Fruit fly (Drosophila melanogaster) Kc167 (cell line): ENCODE measurements around the gene Adgf-A2.

Experiments
- Myc ChIP-seq: fragments of >200 bp; optimal IDR thresholded peaks from 2 replicates; lab custom pipeline; 2017; ENCODE audit warnings: missing external identifiers
- Sin3A ChIP-seq: fragments of >200 bp; optimal IDR thresholded peaks from 2 replicates; lab custom pipeline; 2018; ENCODE audit warnings: missing external identifiers
- h ChIP-seq: fragments of >200 bp; optimal IDR thresholded peaks from 3 replicates; lab custom pipeline; 2018; ENCODE audit warnings: missing external identifiers
- insv ChIP-seq: fragments of >200 bp; optimal IDR thresholded peaks from 3 replicates; lab custom pipeline; 2018; ENCODE audit warnings: missing external identifiers
- psq ChIP-seq: fragments of >200 bp; optimal IDR thresholded peaks from 2 replicates; lab custom pipeline; 2017; ENCODE audit warnings: missing external identifiers
- ttk ChIP-seq: sonication (Bioruptor generic); optimal IDR thresholded peaks from 2 replicates; lab custom pipeline; 2017; ENCODE audit warnings: missing external identifiers

The Adgf-A2 gene

dm6 chr3L:17763987-17764386, at the start of gene Adgf-A2, which contains the start of gene Adgf-A:
Gene Adgf-A2, minus strand, starts transcription at chr3L:17764158.
Gene Adgf-A, minus strand, starts transcription at chr3L:17764158.
- TF ChIP-seq psq (lab: Kevin White, UChicago) (no peak), insv (lab: Kevin White, UChicago) (no peak), Sin3A (lab: Kevin White, UChicago) (no peak), ttk (lab: Kevin White, UChicago) (no peak), Myc (lab: Kevin White, UChicago) (no peak), h (lab: Kevin White, UChicago) (no peak)

- no peak for TF ChIP-seq ttk (lab: Kevin White, UChicago)
- no peak for TF ChIP-seq insv (lab: Kevin White, UChicago)
- no peak for TF ChIP-seq h (lab: Kevin White, UChicago)
- TF ChIP-seq Myc (lab: Kevin White, UChicago) = no peak
- no peak for TF ChIP-seq psq (lab: Kevin White, UChicago)
- no peak for TF ChIP-seq Sin3A (lab: Kevin White, UChicago)
Observed at dm6 chr3L:17808597-17809213, 44.7 kb upstream of the Adgf-A2 start, which contains the start of gene CG32191. Gene CG32191, minus strand, starts transcription at chr3L:17809146.

- TF ChIP-seq Sin3A (lab: Kevin White, UChicago) (no peak), h (lab: Kevin White, UChicago) (no peak), ttk (lab: Kevin White, UChicago) (no peak), Myc (lab: Kevin White, UChicago) (no peak), psq (lab: Kevin White, UChicago) (no peak), insv (lab: Kevin White, UChicago) (no peak)
Observed at dm6 chr3L:17806357-17807025, 42.5 kb upstream of the Adgf-A2 start, which contains the start of gene CG32187. Gene CG32187, minus strand, starts transcription at chr3L:17806365.

dm6 chr3L:17804511-17804910, 40.6 kb upstream of the Adgf-A2 start, which contains the start of gene ais:
Gene ais, minus strand, starts transcription at chr3L:17804715.
- TF ChIP-seq Myc (lab: Kevin White, UChicago) = no peak
- no peak for TF ChIP-seq ttk (lab: Kevin White, UChicago)
- TF ChIP-seq insv (lab: Kevin White, UChicago) = no peak
- no peak for TF ChIP-seq Sin3A (lab: Kevin White, UChicago)
- no peak for TF ChIP-seq h (lab: Kevin White, UChicago)
- no peak for TF ChIP-seq psq (lab: Kevin White, UChicago)

- TF ChIP-seq h (lab: Kevin White, UChicago) = no peak
- TF ChIP-seq Myc (lab: Kevin White, UChicago) = no peak
- no peak for TF ChIP-seq Sin3A (lab: Kevin White, UChicago)
- TF ChIP-seq insv (lab: Kevin White, UChicago) = no peak
- no peak for TF ChIP-seq psq (lab: Kevin White, UChicago)
- TF ChIP-seq ttk (lab: Kevin White, UChicago) = no peak
Observed at dm6 chr3L:17802107-17802506, 38.1 kb upstream of the Adgf-A2 start, which contains the start of gene NUCB1. Gene NUCB1, minus strand, starts transcription at chr3L:17802279.

- TF ChIP-seq Myc (lab: Kevin White, UChicago) (no peak), ttk (lab: Kevin White, UChicago) (no peak), h (lab: Kevin White, UChicago) (no peak), psq (lab: Kevin White, UChicago) (no peak), insv (lab: Kevin White, UChicago) (no peak), Sin3A (lab: Kevin White, UChicago) (no peak)
Observed at dm6 chr3L:17797494-17797893, 33.5 kb upstream of the Adgf-A2 start, which contains the start of gene CG42816. Gene CG42816, minus strand, starts transcription at chr3L:17797594.

dm6 chr3L:17791495-17791894, 27.5 kb upstream of the Adgf-A2 start:
- TF ChIP-seq ttk (lab: Kevin White, UChicago) = no peak
- TF ChIP-seq psq (lab: Kevin White, UChicago) = no peak
- no peak for TF ChIP-seq insv (lab: Kevin White, UChicago)
- no peak for TF ChIP-seq h (lab: Kevin White, UChicago)
- no peak for TF ChIP-seq Myc (lab: Kevin White, UChicago)
- no peak for TF ChIP-seq Sin3A (lab: Kevin White, UChicago)

- TF ChIP-seq insv (lab: Kevin White, UChicago) (no peak), Myc (lab: Kevin White, UChicago) (no peak)
Observed at dm6 chr3L:17791467-17791494, 27.3 kb upstream of the Adgf-A2 start, which contains the start of gene CG42815. Gene CG42815, minus strand, starts transcription at chr3L:17791486.

dm6 chr3L:17791067-17791466, 27.1 kb upstream of the Adgf-A2 start:
- TF ChIP-seq Myc (lab: Kevin White, UChicago) (no peak), ttk (lab: Kevin White, UChicago) (no peak), psq (lab: Kevin White, UChicago) (no peak), h (lab: Kevin White, UChicago) (no peak), insv (lab: Kevin White, UChicago) (no peak), Sin3A (lab: Kevin White, UChicago) (no peak)

dm6 chr3L:17759072-17759747, 4.7 kb downstream of the Adgf-A2 start, which contains the start of gene CG32181:
Gene CG32181, plus strand, starts transcription at chr3L:17759697.
- TF ChIP-seq insv (lab: Kevin White, UChicago) (no peak), ttk (lab: Kevin White, UChicago) (no peak), Sin3A (lab: Kevin White, UChicago) (no peak), h (lab: Kevin White, UChicago) (no peak), psq (lab: Kevin White, UChicago) (no peak), Myc (lab: Kevin White, UChicago) (no peak)

- TF ChIP-seq insv (lab: Kevin White, UChicago) = no peak
- TF ChIP-seq h (lab: Kevin White, UChicago) = no peak
- TF ChIP-seq Sin3A (lab: Kevin White, UChicago) = no peak
- no peak for TF ChIP-seq psq (lab: Kevin White, UChicago)
- TF ChIP-seq ttk (lab: Kevin White, UChicago) = no peak
- no peak for TF ChIP-seq Myc (lab: Kevin White, UChicago)
Observed at dm6 chr3L:17758084-17758211, 6.0 kb downstream of the Adgf-A2 start, which contains the start of gene CG32182. Gene CG32182, plus strand, starts transcription at chr3L:17758112.
